Fruit fly (Drosophila melanogaster) whole organism, adult: ENCODE results near the gene CG43094.

Experiments
- CG14711 ChIP-seq: fragments of 200-800 bp; sonication (Bioruptor generic); optimal IDR thresholded peaks from 2 replicates; lab custom pipeline; 2018; ENCODE audit warnings: missing biosample characterization, mild to moderate bottlenecking, missing genetic modification characterization, moderate library complexity
- CG33017 ChIP-seq: fragments of 200-800 bp; sonication (Bioruptor generic); optimal IDR thresholded peaks from 2 replicates; lab custom pipeline; 2018; ENCODE audit warnings: missing biosample characterization, mild to moderate bottlenecking, missing genetic modification characterization, moderate library complexity
- CG7045 ChIP-seq: fragments of 200-800 bp; sonication (Bioruptor generic); optimal IDR thresholded peaks from 2 replicates; lab custom pipeline; 2017; ENCODE audit warnings: missing biosample characterization, mild to moderate bottlenecking, missing genetic modification characterization
- Crg-1 ChIP-seq: fragments of 200-800 bp; sonication (Bioruptor generic); optimal IDR thresholded peaks from 2 replicates; lab custom pipeline; 2016; ENCODE audit warnings: missing biosample characterization, missing genetic modification characterization
- Mnt ChIP-seq: fragments of 200-800 bp; sonication (Bioruptor generic); optimal IDR thresholded peaks from 2 replicates; lab custom pipeline; 2016; ENCODE audit warnings: missing biosample characterization, mild to moderate bottlenecking, missing genetic modification characterization
- bab1 ChIP-seq: fragments of 200-800 bp; sonication (Bioruptor generic); optimal IDR thresholded peaks from 3 replicates; lab custom pipeline; 2019; ENCODE audit warnings: missing biosample characterization, mild to moderate bottlenecking, missing genetic modification characterization, moderate library complexity
- cic ChIP-seq: fragments of 200-800 bp; sonication (Bioruptor generic); optimal IDR thresholded peaks from 2 replicates; lab custom pipeline; 2017; ENCODE audit warnings: missing biosample characterization, mild to moderate bottlenecking, missing genetic modification characterization, moderate library complexity
- cnc ChIP-seq, 2 experiments: fragments of >200 bp; optimal IDR thresholded peaks; 2 replicates each; lab custom pipeline; 2017
- pad ChIP-seq: fragments of 200-800 bp; sonication (Bioruptor generic); optimal IDR thresholded peaks from 3 replicates; lab custom pipeline; 2017; ENCODE audit warnings: missing biosample characterization, missing genetic modification characterization, mild to moderate bottlenecking, moderate library complexity, missing genetic modification reagents

- no peak for TF ChIP-seq cic (GFP tag; lab: Kevin White, UChicago)
- TF ChIP-seq CG33017 (tag; lab: Kevin White, UChicago), result no peak
- no peak for TF ChIP-seq cnc (optimal IDR thresholded peaks at IDR 0.05; lab: Kevin White, UChicago)
- TF ChIP-seq Mnt (GFP tag; lab: Kevin White, UChicago), result no peak
- TF ChIP-seq bab1, result no peak
- no peak for TF ChIP-seq CG14711
- no peak for TF ChIP-seq pad (GFP tag; lab: Kevin White, UChicago)
- no peak for TF ChIP-seq CG7045 (GFP tag; lab: Kevin White, UChicago)
- TF ChIP-seq Crg-1 (GFP tag; lab: Kevin White, UChicago), result no peak
Observed at dm6 chr3R:22752929-22753328, 17.9 kb downstream of the CG43094 start.
